Fruit fly (Drosophila melanogaster): ENCODE data around the gene CG10514.

DNA sequence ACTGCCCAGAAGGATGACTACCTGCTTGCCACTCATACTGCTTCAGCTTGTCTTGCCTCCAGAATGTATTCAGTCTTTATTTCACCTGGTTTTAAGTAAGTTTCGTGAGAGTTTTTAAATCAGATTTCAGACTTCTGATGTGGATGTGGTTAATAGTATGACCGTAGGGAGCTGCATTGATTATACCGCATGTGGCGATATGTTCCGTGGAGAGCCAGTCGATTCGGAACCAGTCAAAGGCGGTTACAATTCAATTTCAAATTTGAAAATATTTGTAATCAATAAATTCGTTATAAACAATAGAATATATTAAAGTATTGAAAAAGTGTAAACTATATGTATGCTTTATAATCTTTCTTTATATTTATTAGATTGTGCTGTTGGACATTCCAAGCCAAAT is 44.3 kb downstream of the CG10514 start, which contains the start of gene Sil1:
- TF ChIP-seq CG8301 (tag; optimal IDR thresholded peaks at IDR 0.05) (no peak), CG9948 (tag; optimal IDR thresholded peaks at IDR 0.05) (no peak), EcR (GFP tag; optimal IDR thresholded peaks at IDR 0.05) (no peak), CG17806 (tag; optimal IDR thresholded peaks at IDR 0.05) (no peak), Pif1B (GFP tag; optimal IDR thresholded peaks at IDR 0.05) (no peak), CG32121 (GFP tag; IDR thresholded peaks at IDR 0.05) (no peak), CG12605 (GFP tag; IDR thresholded peaks at IDR 0.05) (no peak)
